Worm (Caenorhabditis elegans): ENCODE data around the gene scvp-1.

Gene scvp-1

ce11 chrV:10896706-10897105 lies 34.4 kb downstream of the scvp-1 start:
- TF ChIP-seq Y56A3A.18 (GFP tag; IDR thresholded peaks at IDR 0.05) (0 out of 2 replicates have a peak, but pooled peaks have one; percentile 10), ceh-58 (GFP tag; IDR thresholded peaks at IDR 0.05) (0 out of 2 replicates have a peak, but pooled peaks have one; percentile 5), him-1 (tag; optimal IDR thresholded peaks at IDR 0.05) (no peak)

- 0 out of 2 replicates have a peak, but pooled peaks have one; percentile 33 for TF ChIP-seq Y56A3A.18 (GFP tag; IDR thresholded peaks at IDR 0.05)
- TF ChIP-seq him-1 (tag; optimal IDR thresholded peaks at IDR 0.05), result no peak
- no peak for TF ChIP-seq xnd-1 (tag; optimal IDR thresholded peaks at IDR 0.05)
- TF ChIP-seq B0336.3 (GFP tag; IDR thresholded peaks at IDR 0.05), result 0 out of 2 replicates have a peak, but pooled peaks have one; percentile 26
- peak; percentile 7 for TF ChIP-seq atf-7 (tag; optimal IDR thresholded peaks at IDR 0.05)
- TF ChIP-seq let-607 (tag; optimal IDR thresholded peaks at IDR 0.05), result peak in 1 of 2 experiments; percentile 40
- peak; percentile 58 for TF ChIP-seq ama-1 (optimal IDR thresholded peaks at IDR 0.05)
- TF ChIP-seq ama-1 (GFP tag; optimal IDR thresholded peaks at IDR 0.05), result no peak
- TF ChIP-seq attf-6 (GFP tag; IDR thresholded peaks at IDR 0.05), result 0 out of 2 replicates have a peak, but pooled peaks have one; percentile 41
- no peak for TF ChIP-seq lag-1 (GFP tag; IDR thresholded peaks at IDR 0.05)
- 0 out of 2 replicates have a peak, but pooled peaks have one; percentile 3 for TF ChIP-seq madf-3 (GFP tag; IDR thresholded peaks at IDR 0.05)
- TF ChIP-seq ztf-28 (GFP tag; IDR thresholded peaks at IDR 0.05), result no peak
Measured at ce11 chrV:10896295-10896694, 34.8 kb downstream of the scvp-1 start, which contains the start of gene F32D8.13. Gene F32D8.13 (minus strand): TSS chrV:10896543.

ce11 chrV:10894601-10895000 lies 36.5 kb downstream of the scvp-1 start, which contains the start of the genes F32D8.14 and F32D8.5:
Gene F32D8.14 (minus strand): TSS chrV:10894788.
Gene F32D8.5 (plus strand): TSS chrV:10894800.
- peak; percentile 48; the same call in 1 of the 2 replicates for TF ChIP-seq hmg-1.2 (GFP tag; IDR thresholded peaks at IDR 0.05)
- TF ChIP-seq aptf-2 (GFP tag; conservative IDR thresholded peaks at IDR 0.05), result 0 out of 2 replicates have a peak, but pooled peaks have one; percentile 9
- TF ChIP-seq ama-1 (optimal IDR thresholded peaks at IDR 0.05), result no peak
- TF ChIP-seq ama-1 (GFP tag; optimal IDR thresholded peaks at IDR 0.05), result no peak
- TF ChIP-seq ceh-40 (GFP tag; IDR thresholded peaks at IDR 0.05), result no peak
- TF ChIP-seq unc-130 (GFP tag; optimal IDR thresholded peaks at IDR 0.05), result peak; percentile 39
- no peak for TF ChIP-seq ztf-6 (GFP tag; IDR thresholded peaks at IDR 0.05)
- TF ChIP-seq lsy-27 (tag; optimal IDR thresholded peaks at IDR 0.05; ENCODE audit: borderline replicate concordance, insufficient read depth), result no peak
- peak; percentile 85 for TF ChIP-seq ZK185.1 (tag; optimal IDR thresholded peaks at IDR 0.05; ENCODE audit: poor library complexity, severe bottlenecking)
- TF ChIP-seq ztf-28 (GFP tag; IDR thresholded peaks at IDR 0.05), result peak; percentile 83; the same call in 1 of the 2 replicates
- no peak for TF ChIP-seq ceh-79 (tag; optimal IDR thresholded peaks at IDR 0.05)
- TF ChIP-seq Y56A3A.18 (GFP tag; IDR thresholded peaks at IDR 0.05), result 0 out of 2 replicates have a peak, but pooled peaks have one; percentile 38
- no peak for TF ChIP-seq C17E4.6 (GFP tag; IDR thresholded peaks at IDR 0.05)
- peak; percentile 30 for TF ChIP-seq lsl-1 (GFP tag; optimal IDR thresholded peaks at IDR 0.05)
- no peak for TF ChIP-seq F55B11.4 (tag; optimal IDR thresholded peaks at IDR 0.05; ENCODE audit: borderline replicate concordance, insufficient read depth)
- peak; percentile 81 for TF ChIP-seq dox-1 (GFP tag; IDR thresholded peaks at IDR 0.05)
- no peak for TF ChIP-seq ceh-58 (GFP tag; IDR thresholded peaks at IDR 0.05)
- TF ChIP-seq Y67H2A.10 (GFP tag; conservative IDR thresholded peaks at IDR 0.05), result no peak
- no peak for TF ChIP-seq Y95B8A.8 (GFP tag; IDR thresholded peaks at IDR 0.05)
- TF ChIP-seq madf-8 (GFP tag; conservative IDR thresholded peaks at IDR 0.05), result no peak
- TF ChIP-seq C06A6.2 (GFP tag; conservative IDR thresholded peaks at IDR 0.05), result 0 out of 2 replicates have a peak, but pooled peaks have one; percentile 25
- no peak for TF ChIP-seq B0261.1 (tag; optimal IDR thresholded peaks at IDR 0.05)
- TF ChIP-seq F23B12.7 (tag; optimal IDR thresholded peaks at IDR 0.05; ENCODE audit: insufficient read depth), result no peak
- TF ChIP-seq madf-10 (tag; optimal IDR thresholded peaks at IDR 0.05), result peak; percentile 35
- TF ChIP-seq let-607 (tag; optimal IDR thresholded peaks at IDR 0.05), result peak; percentile 77 to 93
- no peak for TF ChIP-seq xnd-1 (tag; optimal IDR thresholded peaks at IDR 0.05)
- TF ChIP-seq F39B2.1 (GFP tag; IDR thresholded peaks at IDR 0.05), result no peak
- peak; percentile 53 for TF ChIP-seq lin-40 (tag; optimal IDR thresholded peaks at IDR 0.05)
- TF ChIP-seq nhr-80 (tag; optimal IDR thresholded peaks at IDR 0.05), result peak; percentile 32
- peak; percentile 92 for TF ChIP-seq mcd-1 (GFP tag; IDR thresholded peaks at IDR 0.05)
- TF ChIP-seq hsf-1 (GFP tag; IDR thresholded peaks at IDR 0.05), result no peak
- TF ChIP-seq sea-2 (GFP tag; IDR thresholded peaks at IDR 0.05), result no peak
- TF ChIP-seq pbrm-1 (GFP tag; IDR thresholded peaks at IDR 0.05), result peak; percentile 62
- TF ChIP-seq dpff-1 (tag; optimal IDR thresholded peaks at IDR 0.05), result no peak
- no peak for TF ChIP-seq cebp-1 (GFP tag; IDR thresholded peaks at IDR 0.05)
- peak; percentile 56 for TF ChIP-seq cebp-1 (tag; optimal IDR thresholded peaks at IDR 0.05)
- TF ChIP-seq nfya-1 (tag; optimal IDR thresholded peaks at IDR 0.05; ENCODE audit: borderline replicate concordance, insufficient read depth), result no peak

All from whole organism, young adult.